Worm (Caenorhabditis elegans) whole organism, mixed stage, embryonic: ENCODE measurements around the gene B0524.5.

Experiments
- M03D4.4 ChIP-seq: sonication (generic microtip); optimal IDR thresholded peaks from 2 replicates; lab custom pipeline; 2017; ENCODE audit warnings: mild to moderate bottlenecking, missing genetic modification characterization, missing compliant biosample characterization
- bed-3 ChIP-seq: fragments of 200-800 bp; sonication (Bioruptor generic); optimal IDR thresholded peaks from 3 replicates; lab custom pipeline; 2018; ENCODE audit warnings: mild to moderate bottlenecking, missing genetic modification characterization, moderate library complexity, missing compliant biosample characterization
- blmp-1 ChIP-seq: fragments of 150-350 bp; optimal IDR thresholded peaks from 2 replicates; lab custom pipeline; 2014; ENCODE audit warnings: missing biosample characterization, missing genetic modification characterization
- ceh-39 ChIP-seq: fragments of 150-350 bp; optimal IDR thresholded peaks from 2 replicates; lab custom pipeline; 2014; ENCODE audit warnings: missing biosample characterization, missing genetic modification characterization
- ceh-43 ChIP-seq: fragments of 200-800 bp; sonication (Bioruptor generic); optimal IDR thresholded peaks from 2 replicates; lab custom pipeline; 2018; ENCODE audit warnings: mild to moderate bottlenecking, missing genetic modification characterization, moderate library complexity, missing compliant biosample characterization
- ceh-83 ChIP-seq: fragments of 200-800 bp; sonication (Bioruptor generic); optimal IDR thresholded peaks from 2 replicates; lab custom pipeline; 2018; ENCODE audit warnings: mild to moderate bottlenecking, missing genetic modification characterization, missing compliant biosample characterization
- ces-1 ChIP-seq: fragments of 150-350 bp; optimal IDR thresholded peaks from 2 replicates; lab custom pipeline; 2014; ENCODE audit warnings: missing biosample characterization, missing genetic modification reagents, missing genetic modification characterization
- cnd-1 ChIP-seq: fragments of 200-800 bp; sonication (Bioruptor generic); optimal IDR thresholded peaks from 2 replicates; lab custom pipeline; 2018; ENCODE audit warnings: mild to moderate bottlenecking, missing genetic modification characterization, missing compliant biosample characterization
- drap-1 ChIP-seq: fragments of 200-800 bp; sonication (Bioruptor generic); optimal IDR thresholded peaks from 3 replicates; lab custom pipeline; 2018; ENCODE audit warnings: mild to moderate bottlenecking, missing genetic modification characterization, missing compliant biosample characterization
- elt-1 ChIP-seq: sonication (generic microtip); optimal IDR thresholded peaks from 2 replicates; lab custom pipeline; 2017; ENCODE audit warnings: missing genetic modification characterization, mild to moderate bottlenecking, missing compliant biosample characterization, antibody characterized with exemption, moderate library complexity, borderline replicate concordance; ENCODE audit not compliant: insufficient read depth
- elt-3 ChIP-seq: fragments of 150-350 bp; optimal IDR thresholded peaks from 2 replicates; lab custom pipeline; 2014; ENCODE audit warnings: missing biosample characterization, missing genetic modification characterization
- flh-1 ChIP-seq: fragments of 200-800 bp; sonication (Bioruptor generic); optimal IDR thresholded peaks from 2 replicates; lab custom pipeline; 2018; ENCODE audit warnings: mild to moderate bottlenecking, missing genetic modification characterization, moderate library complexity, missing compliant biosample characterization
- ham-2 ChIP-seq: fragments of 200-800 bp; sonication (Bioruptor generic); optimal IDR thresholded peaks from 2 replicates; lab custom pipeline; 2018; ENCODE audit warnings: mild to moderate bottlenecking, missing genetic modification characterization, missing compliant biosample characterization
- hlh-1 ChIP-seq: fragments of 150-350 bp; optimal IDR thresholded peaks from 2 replicates; lab custom pipeline; 2014; ENCODE audit warnings: missing biosample characterization, missing genetic modification reagents, missing genetic modification characterization
- lin-13 ChIP-seq: fragments of 150-350 bp; optimal IDR thresholded peaks from 2 replicates; lab custom pipeline; 2014; ENCODE audit warnings: missing biosample characterization, missing genetic modification characterization
- lin-32 ChIP-seq: fragments of 200-800 bp; sonication (Bioruptor generic); optimal IDR thresholded peaks from 2 replicates; lab custom pipeline; 2018; ENCODE audit warnings: mild to moderate bottlenecking, missing genetic modification characterization, missing compliant biosample characterization
- lsy-2 ChIP-seq: fragments of 150-350 bp; optimal IDR thresholded peaks from 2 replicates; lab custom pipeline; 2014; ENCODE audit warnings: missing biosample characterization, missing genetic modification characterization
- mab-5 ChIP-seq: fragments of 150-350 bp; optimal IDR thresholded peaks from 2 replicates; lab custom pipeline; 2014; ENCODE audit warnings: missing biosample characterization, missing genetic modification characterization
- mep-1 ChIP-seq: fragments of 150-350 bp; optimal IDR thresholded peaks from 2 replicates; lab custom pipeline; 2017; ENCODE audit warnings: missing biosample characterization, missing genetic modification reagents, missing genetic modification characterization, inconsistent platforms
- mls-2 ChIP-seq: sonication (generic microtip); optimal IDR thresholded peaks from 2 replicates; lab custom pipeline; 2016; ENCODE audit warnings: mild to moderate bottlenecking, missing genetic modification characterization, moderate library complexity, missing compliant biosample characterization
- nhr-12 ChIP-seq: fragments of 150-350 bp; optimal IDR thresholded peaks from 2 replicates; lab custom pipeline; 2014; ENCODE audit warnings: missing biosample characterization, missing genetic modification characterization
- nhr-2 ChIP-seq: fragments of 150-350 bp; optimal IDR thresholded peaks from 2 replicates; lab custom pipeline; 2014; ENCODE audit warnings: missing biosample characterization, missing genetic modification characterization
- nhr-237 ChIP-seq: fragments of 150-350 bp; optimal IDR thresholded peaks from 2 replicates; lab custom pipeline; 2014; ENCODE audit warnings: missing biosample characterization, missing genetic modification characterization
- nhr-28 ChIP-seq: fragments of 150-350 bp; optimal IDR thresholded peaks from 2 replicates; lab custom pipeline; 2014; ENCODE audit warnings: missing biosample characterization, missing genetic modification characterization
- nhr-76 ChIP-seq: sonication (generic microtip); optimal IDR thresholded peaks from 2 replicates; lab custom pipeline; 2017; ENCODE audit warnings: missing biosample characterization, missing genetic modification characterization
- pha-4 ChIP-seq: fragments of 150-350 bp; optimal IDR thresholded peaks from 2 replicates; lab custom pipeline; 2018; ENCODE audit warnings: missing biosample characterization, missing genetic modification reagents, missing genetic modification characterization
- sem-2 ChIP-seq: fragments of 200-800 bp; sonication (Bioruptor generic); optimal IDR thresholded peaks from 2 replicates; lab custom pipeline; 2018; ENCODE audit warnings: mild to moderate bottlenecking, missing genetic modification characterization, missing compliant biosample characterization
- snpc-4 ChIP-seq: fragments of 150-350 bp; optimal IDR thresholded peaks from 2 replicates; lab custom pipeline; 2014; ENCODE audit warnings: missing biosample characterization, missing genetic modification characterization
- sptf-1 ChIP-seq: sonication (generic microtip); optimal IDR thresholded peaks from 2 replicates; lab custom pipeline; 2017; ENCODE audit warnings: mild to moderate bottlenecking, missing genetic modification characterization, moderate library complexity, missing compliant biosample characterization
- tbx-8 ChIP-seq: fragments of 200-800 bp; sonication (Bioruptor generic); optimal IDR thresholded peaks from 2 replicates; lab custom pipeline; 2018; ENCODE audit warnings: mild to moderate bottlenecking, missing genetic modification characterization, moderate library complexity, missing compliant biosample characterization
- unc-120 ChIP-seq: sonication (generic microtip); optimal IDR thresholded peaks from 2 replicates; lab custom pipeline; 2017; ENCODE audit warnings: missing genetic modification characterization, missing compliant biosample characterization; ENCODE audit not compliant: poor library complexity, severe bottlenecking
- unc-39 ChIP-seq: fragments of 150-350 bp; optimal IDR thresholded peaks from 2 replicates; lab custom pipeline; 2014; ENCODE audit warnings: missing biosample characterization, missing genetic modification characterization
- unc-62 ChIP-seq: fragments of 150-350 bp; optimal IDR thresholded peaks from 2 replicates; lab custom pipeline; 2014; ENCODE audit warnings: missing biosample characterization, missing genetic modification reagents, missing genetic modification characterization
- zip-8 ChIP-seq: fragments of 150-350 bp; optimal IDR thresholded peaks from 2 replicates; lab custom pipeline; 2014; ENCODE audit warnings: missing biosample characterization, missing genetic modification characterization
- ztf-11 ChIP-seq: fragments of 150-350 bp; optimal IDR thresholded peaks from 2 replicates; lab custom pipeline; 2014; ENCODE audit warnings: missing biosample characterization, missing genetic modification characterization

Gene B0524.5

ce11 chrIII:1926456-1926855 is 32.8 kb upstream of the B0524.5 start:
- TF ChIP-seq lin-32 (GFP tag; lab: Kevin White, UChicago) (no peak), elt-3 (tag; lab: Kevin White, UChicago) (peak; percentile 76), sem-2 (no peak), nhr-76 (tag; lab: Kevin White, UChicago) (no peak), ceh-39 (tag; lab: Kevin White, UChicago) (no peak), nhr-12 (tag; lab: Kevin White, UChicago) (peak; percentile 70), pha-4 (tag; lab: Kevin White, UChicago) (peak; percentile 98), sptf-1 (tag; lab: Kevin White, UChicago) (peak; percentile 21), blmp-1 (peak; percentile 65), ztf-11 (peak; percentile 18), nhr-2 (tag; lab: Kevin White, UChicago) (peak; percentile 25), nhr-237 (peak; percentile 61), unc-120 (tag; lab: Kevin White, UChicago) (no peak), nhr-28 (tag; lab: Kevin White, UChicago) (no peak), elt-1 (peak; percentile 19), mab-5 (tag; lab: Kevin White, UChicago) (peak; percentile 0), snpc-4 (tag; lab: Kevin White, UChicago) (no peak), ham-2 (GFP tag; lab: Kevin White, UChicago) (no peak), ces-1 (GFP tag; lab: Kevin White, UChicago) (peak; percentile 81), hlh-1 (peak; percentile 40), flh-1 (GFP tag; lab: Kevin White, UChicago) (no peak), unc-62 (peak; percentile 57), lsy-2 (tag; lab: Kevin White, UChicago) (peak; percentile 51), lin-13 (peak; percentile 63), ceh-43 (GFP tag; lab: Kevin White, UChicago) (no peak)

ce11 chrIII:1925786-1926185 is 32.1 kb upstream of the B0524.5 start:
- TF ChIP-seq drap-1 (GFP tag; lab: Kevin White, UChicago), result no peak
- TF ChIP-seq sem-2, result no peak
- TF ChIP-seq ceh-83, result no peak
- no peak for TF ChIP-seq elt-1
- TF ChIP-seq unc-120 (tag; lab: Kevin White, UChicago), result no peak
- no peak for TF ChIP-seq bed-3 (GFP tag; lab: Kevin White, UChicago)
- no peak for TF ChIP-seq flh-1 (GFP tag; lab: Kevin White, UChicago)
- no peak for TF ChIP-seq ceh-39 (tag; lab: Kevin White, UChicago)
- no peak for TF ChIP-seq nhr-237
- no peak for TF ChIP-seq ham-2 (GFP tag; lab: Kevin White, UChicago)
- no peak for TF ChIP-seq elt-3 (tag; lab: Kevin White, UChicago)

- TF ChIP-seq ztf-11, result peak; percentile 68
- TF ChIP-seq ces-1 (GFP tag; lab: Kevin White, UChicago), result peak; percentile 91
- peak; percentile 85 for TF ChIP-seq blmp-1
- no peak for TF ChIP-seq zip-8 (tag; lab: Kevin White, UChicago)
- peak; percentile 25 for TF ChIP-seq ceh-39 (tag; lab: Kevin White, UChicago)
- TF ChIP-seq nhr-28 (tag; lab: Kevin White, UChicago), result peak; percentile 32
- peak; percentile 93 for TF ChIP-seq unc-120 (tag; lab: Kevin White, UChicago)
- TF ChIP-seq unc-39, result no peak
- TF ChIP-seq lsy-2 (tag; lab: Kevin White, UChicago), result peak; percentile 78
- TF ChIP-seq hlh-1, result peak; percentile 94
- no peak for TF ChIP-seq bed-3 (GFP tag; lab: Kevin White, UChicago)
- TF ChIP-seq mep-1, result peak; percentile 90
- peak; percentile 62 for TF ChIP-seq ceh-43 (GFP tag; lab: Kevin White, UChicago)
- TF ChIP-seq nhr-237, result peak; percentile 95
- TF ChIP-seq elt-3 (tag; lab: Kevin White, UChicago), result peak; percentile 73
- peak; percentile 98 for TF ChIP-seq unc-62
- TF ChIP-seq elt-1, result peak; percentile 58
- peak; percentile 86 for TF ChIP-seq sptf-1 (tag; lab: Kevin White, UChicago)
- peak; percentile 64 for TF ChIP-seq nhr-2 (tag; lab: Kevin White, UChicago)
- TF ChIP-seq ceh-83, result peak; percentile 6
- TF ChIP-seq nhr-76 (tag; lab: Kevin White, UChicago), result no peak
- peak; percentile 65 for TF ChIP-seq mls-2 (tag; lab: Kevin White, UChicago)
- no peak for TF ChIP-seq tbx-8 (GFP tag; lab: Kevin White, UChicago)
- no peak for TF ChIP-seq snpc-4 (tag; lab: Kevin White, UChicago)
- no peak for TF ChIP-seq sem-2
- TF ChIP-seq drap-1 (GFP tag; lab: Kevin White, UChicago), result peak; percentile 72
- no peak for TF ChIP-seq flh-1 (GFP tag; lab: Kevin White, UChicago)
- TF ChIP-seq cnd-1 (tag; lab: Kevin White, UChicago), result no peak
- TF ChIP-seq ham-2 (GFP tag; lab: Kevin White, UChicago), result peak; percentile 82
- peak; percentile 84 for TF ChIP-seq M03D4.4 (tag; lab: Kevin White, UChicago)
- no peak for TF ChIP-seq nhr-12 (tag; lab: Kevin White, UChicago)
- TF ChIP-seq mab-5 (tag; lab: Kevin White, UChicago), result peak; percentile 51
- TF ChIP-seq lin-13, result peak; percentile 53
- no peak for TF ChIP-seq lin-32 (GFP tag; lab: Kevin White, UChicago)
- peak; percentile 94 for TF ChIP-seq pha-4 (tag; lab: Kevin White, UChicago)
Observed at ce11 chrIII:1925048-1925537, 31.4 kb upstream of the B0524.5 start.
